Fruit fly (Drosophila melanogaster): Measurements from ENCODE around the gene CG14717.

Gene CG14717

DNA sequence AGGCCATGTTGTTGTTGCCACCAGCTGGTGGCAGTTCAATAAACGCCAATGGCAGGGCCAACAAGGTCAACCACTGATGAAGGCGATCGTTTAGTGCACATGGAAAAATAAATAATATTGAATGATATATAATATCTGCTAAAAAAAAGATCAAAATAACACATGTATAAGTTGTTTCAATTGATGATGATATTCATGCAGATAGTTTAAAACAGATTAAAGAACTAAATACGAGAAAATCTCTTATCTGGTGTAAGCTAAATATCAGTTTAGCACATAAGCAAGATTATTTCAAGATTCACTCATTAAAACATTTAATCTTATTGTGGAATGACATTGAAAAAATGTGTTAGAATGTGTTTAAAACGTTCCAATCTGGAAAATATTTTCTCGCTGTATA lies 32.9 kb upstream of the CG14717 start (continued):
- TF ChIP-seq Blimp-1 (GFP tag; optimal IDR thresholded peaks at IDR 0.05) (peak; percentile 50), CG34376 (GFP tag; optimal IDR thresholded peaks at IDR 0.05) (no peak), CG15479 (GFP tag; optimal IDR thresholded peaks at IDR 0.05) (no peak), CG15696 (tag; optimal IDR thresholded peaks at IDR 0.05) (no peak), CG7745 (tag; optimal IDR thresholded peaks at IDR 0.05) (no peak), zen (tag; optimal IDR thresholded peaks at IDR 0.05) (no peak), Optix (GFP tag; IDR thresholded peaks at IDR 0.05) (no peak), C15 (GFP tag; IDR thresholded peaks at IDR 0.05) (no peak), fd3F (GFP tag; optimal IDR thresholded peaks at IDR 0.05) (peak; percentile 32), Oli (tag; optimal IDR thresholded peaks at IDR 0.05) (peak; percentile 70), CG5953 (GFP tag; IDR thresholded peaks at IDR 0.05) (no peak), PHDP (tag; optimal IDR thresholded peaks at IDR 0.05) (peak; percentile 32), Dad (GFP tag; optimal IDR thresholded peaks at IDR 0.05) (no peak), CG10565 (GFP tag; optimal IDR thresholded peaks at IDR 0.05) (no peak), CG7357 (GFP tag; IDR thresholded peaks at IDR 0.05) (peak; percentile 38; the same call in 1 of the 3 replicates), CG32532 (GFP tag; IDR thresholded peaks at IDR 0.05) (no peak), CG6175 (GFP tag; IDR thresholded peaks at IDR 0.05) (no peak), CG31365 (tag; optimal IDR thresholded peaks at IDR 0.05) (no peak), ato (GFP tag; IDR thresholded peaks at IDR 0.05; ENCODE audit: partially characterized antibody) (no peak), CG13775 (GFP tag; optimal IDR thresholded peaks at IDR 0.05) (no peak), pzg (GFP tag; optimal IDR thresholded peaks at IDR 0.05) (no peak), exex (tag; optimal IDR thresholded peaks at IDR 0.05) (no peak), BtbVII (GFP tag; optimal IDR thresholded peaks at IDR 0.05) (peak; percentile 26), chif (GFP tag; optimal IDR thresholded peaks at IDR 0.05) (no peak), CG13296 (GFP tag; optimal IDR thresholded peaks at IDR 0.05) (peak; percentile 51), pb (GFP tag; optimal IDR thresholded peaks at IDR 0.05) (no peak), unpg (GFP tag; optimal IDR thresholded peaks at IDR 0.05) (peak; percentile 57), Elba2 (GFP tag; optimal IDR thresholded peaks at IDR 0.05) (no peak), az2 (GFP tag; optimal IDR thresholded peaks at IDR 0.05) (peak; percentile 24), tap (tag; optimal IDR thresholded peaks at IDR 0.05) (peak; percentile 26), lmd (GFP tag; IDR thresholded peaks at IDR 0.05) (peak; percentile 52), vfl (GFP tag; optimal IDR thresholded peaks at IDR 0.05) (no peak), cato (GFP tag; optimal IDR thresholded peaks at IDR 0.05; ENCODE audit: borderline replicate concordance) (no peak), CG16779 (GFP tag; IDR thresholded peaks at IDR 0.05) (no peak), CG16815 (GFP tag; optimal IDR thresholded peaks at IDR 0.05) (no peak), CG8290 (GFP tag; optimal IDR thresholded peaks at IDR 0.05) (no peak), CG8290 (tag; optimal IDR thresholded peaks at IDR 0.05) (peak in 1 of 2 experiments; percentile 9), CG32772 (GFP tag; IDR thresholded peaks at IDR 0.05) (no peak), CG4404 (GFP tag; IDR thresholded peaks at IDR 0.05) (no peak), Sox100B (GFP tag; optimal IDR thresholded peaks at IDR 0.05) (peak; percentile 76), gcm2 (GFP tag; optimal IDR thresholded peaks at IDR 0.05) (no peak), CG11456 (GFP tag; IDR thresholded peaks at IDR 0.05) (no peak), Hr3 (GFP tag; optimal IDR thresholded peaks at IDR 0.05) (peak; percentile 20), Hr78 (GFP tag; optimal IDR thresholded peaks at IDR 0.05) (peak in 1 of 2 experiments; percentile 64), ems (GFP tag; optimal IDR thresholded peaks at IDR 0.05) (no peak), pum (GFP tag; optimal IDR thresholded peaks at IDR 0.05) (no peak), CG7987 (GFP tag; optimal IDR thresholded peaks at IDR 0.05) (no peak), CG11504 (tag; optimal IDR thresholded peaks at IDR 0.05) (peak; percentile 77), TFAM (GFP tag; optimal IDR thresholded peaks at IDR 0.05) (no peak), Dll (GFP tag; IDR thresholded peaks at IDR 0.05; ENCODE audit: partially characterized antibody) (no peak), CrebB (tag; optimal IDR thresholded peaks at IDR 0.05) (no peak)
